Fruit fly (Drosophila melanogaster) whole organism, embryonic: ENCODE data around the gene Cdc16.

ENCODE experiments used
- Atf-2 ChIP-seq: fragments of 200-800 bp; sonication (Bioruptor generic); optimal IDR thresholded peaks from 2 replicates; lab custom pipeline; 2016; ENCODE audit warnings: missing biosample characterization, missing genetic modification characterization
- C15 ChIP-seq: fragments of 200-800 bp; sonication (Bioruptor generic); IDR thresholded peaks from 3 replicates; pipeline ENCODE4 v1.3.6; 2022; ENCODE audit warnings: missing biosample characterization, missing genetic modification characterization
- CG10462 ChIP-seq: fragments of 200-800 bp; sonication (Bioruptor generic); optimal IDR thresholded peaks from 2 replicates; lab custom pipeline; 2016; ENCODE audit warnings: missing biosample characterization, missing genetic modification characterization
- CG12942 ChIP-seq: fragments of 200-800 bp; sonication (Bioruptor generic); optimal IDR thresholded peaks from 3 replicates; lab custom pipeline; 2016; ENCODE audit warnings: missing biosample characterization, missing genetic modification characterization
- CG15073 ChIP-seq: fragments of 200-800 bp; sonication (Bioruptor generic); optimal IDR thresholded peaks from 2 replicates; lab custom pipeline; 2016; ENCODE audit warnings: missing biosample characterization, missing genetic modification characterization
- CG15696 ChIP-seq: fragments of 200-800 bp; sonication (Bioruptor generic); optimal IDR thresholded peaks from 2 replicates; lab custom pipeline; 2019; ENCODE audit warnings: missing biosample characterization, mild to moderate bottlenecking, missing genetic modification characterization, moderate library complexity
- CG16813 ChIP-seq: fragments of 200-800 bp; sonication (Bioruptor generic); IDR thresholded peaks from 3 replicates; pipeline ENCODE4 v1.3.6; 2022; ENCODE audit warnings: missing biosample characterization, missing genetic modification characterization; ENCODE audit not compliant: partially characterized antibody
- CG16815 ChIP-seq: fragments of 200-800 bp; sonication (Bioruptor generic); optimal IDR thresholded peaks from 3 replicates; lab custom pipeline; 2017; ENCODE audit warnings: missing biosample characterization, mild to moderate bottlenecking, missing genetic modification characterization
- CG17612 ChIP-seq: fragments of 200-800 bp; sonication (Bioruptor generic); IDR thresholded peaks from 2 replicates; pipeline ENCODE4 v1.3.6; 2022; ENCODE audit warnings: missing biosample characterization, missing genetic modification characterization
- CG18011 ChIP-seq: fragments of 200-800 bp; sonication (Bioruptor generic); optimal IDR thresholded peaks from 2 replicates; lab custom pipeline; 2017; ENCODE audit warnings: missing biosample characterization, missing genetic modification characterization, mild to moderate bottlenecking, moderate library complexity, missing genotype
- CG18262 ChIP-seq: fragments of 200-800 bp; optimal IDR thresholded peaks from 3 replicates; lab custom pipeline; 2019; ENCODE audit warnings: missing biosample characterization, mild to moderate bottlenecking, missing genetic modification characterization, moderate library complexity
- CG2678 ChIP-seq: fragments of 200-800 bp; sonication (Bioruptor generic); optimal IDR thresholded peaks from 3 replicates; lab custom pipeline; 2019; ENCODE audit warnings: missing biosample characterization, mild to moderate bottlenecking, missing genetic modification characterization, moderate library complexity
- CG2712 ChIP-seq: fragments of 200-800 bp; optimal IDR thresholded peaks from 3 replicates; lab custom pipeline; 2019; ENCODE audit warnings: missing biosample characterization, mild to moderate bottlenecking, missing genetic modification characterization, moderate library complexity
- CG2875 ChIP-seq: fragments of 200-800 bp; sonication (Bioruptor generic); optimal IDR thresholded peaks from 2 replicates; lab custom pipeline; 2017; ENCODE audit warnings: missing biosample characterization, mild to moderate bottlenecking, missing genetic modification characterization, missing genetic modification reagents
- CG4424 ChIP-seq: fragments of 200-800 bp; sonication (Bioruptor generic); optimal IDR thresholded peaks from 3 replicates; lab custom pipeline; 2016; ENCODE audit warnings: missing biosample characterization, missing genetic modification characterization
- CG4707 ChIP-seq: fragments of 200-800 bp; sonication (Bioruptor generic); optimal IDR thresholded peaks from 2 replicates; lab custom pipeline; 2018; ENCODE audit warnings: missing biosample characterization, mild to moderate bottlenecking, missing genetic modification characterization, moderate library complexity
- CG4730 ChIP-seq: fragments of 200-800 bp; sonication (Bioruptor generic); IDR thresholded peaks from 2 replicates; pipeline ENCODE4 v1.3.6; 2022; ENCODE audit warnings: missing biosample characterization, missing genetic modification characterization
- CG7556 ChIP-seq: fragments of 200-800 bp; sonication (Bioruptor generic); optimal IDR thresholded peaks from 2 replicates; lab custom pipeline; 2017; ENCODE audit warnings: missing biosample characterization, mild to moderate bottlenecking, missing genetic modification characterization
- CG7786 ChIP-seq: fragments of 200-800 bp; sonication (Bioruptor generic); optimal IDR thresholded peaks from 2 replicates; lab custom pipeline; 2016; ENCODE audit warnings: missing biosample characterization, missing genetic modification characterization
- CG7987 ChIP-seq: fragments of 200-800 bp; sonication (Bioruptor generic); optimal IDR thresholded peaks from 2 replicates; lab custom pipeline; 2018; ENCODE audit warnings: missing biosample characterization, mild to moderate bottlenecking, missing genetic modification characterization, moderate library complexity
- CG8388 ChIP-seq: fragments of 200-800 bp; sonication (Bioruptor generic); optimal IDR thresholded peaks from 2 replicates; lab custom pipeline; 2019; ENCODE audit warnings: missing biosample characterization, mild to moderate bottlenecking, missing genetic modification characterization, moderate library complexity
- CG8765 ChIP-seq: fragments of 200-800 bp; sonication (Bioruptor generic); IDR thresholded peaks from 2 replicates; pipeline ENCODE4 v1.3.6; 2022; ENCODE audit warnings: missing biosample characterization, missing genetic modification characterization
- CG9437 ChIP-seq: fragments of 200-800 bp; sonication (Bioruptor generic); optimal IDR thresholded peaks from 2 replicates; lab custom pipeline; 2018; ENCODE audit warnings: missing biosample characterization, mild to moderate bottlenecking, missing genetic modification characterization
- CoRest ChIP-seq: fragments of 200-800 bp; sonication (Bioruptor generic); optimal IDR thresholded peaks from 3 replicates; lab custom pipeline; 2018; ENCODE audit warnings: missing biosample characterization, mild to moderate bottlenecking, missing genetic modification characterization, moderate library complexity
- Ets65A ChIP-seq: fragments of 200-800 bp; sonication (Bioruptor generic); peaks from one replicate; lab custom pipeline; 2016; ENCODE audit warnings: missing biosample characterization, missing genetic modification characterization
- HLH54F ChIP-seq: fragments of 200-800 bp; sonication (Bioruptor generic); optimal IDR thresholded peaks from 3 replicates; lab custom pipeline; 2016; ENCODE audit warnings: missing biosample characterization, missing genetic modification characterization
- Hsf ChIP-seq: fragments of 200-800 bp; sonication (Bioruptor generic); optimal IDR thresholded peaks from 3 replicates; lab custom pipeline; 2016; ENCODE audit warnings: missing biosample characterization, missing genetic modification characterization
- NC2α ChIP-seq: fragments of 200-800 bp; sonication (Bioruptor generic); optimal IDR thresholded peaks from 2 replicates; lab custom pipeline; 2016; ENCODE audit warnings: missing biosample characterization, missing genetic modification characterization
- Rx ChIP-seq: fragments of 200-800 bp; sonication (Bioruptor generic); IDR thresholded peaks from 2 replicates; pipeline ENCODE4 v1.3.6; 2022; ENCODE audit warnings: missing biosample characterization, missing genetic modification characterization
- ab ChIP-seq: fragments of 200-800 bp; sonication (Bioruptor generic); optimal IDR thresholded peaks from 2 replicates; lab custom pipeline; 2016; ENCODE audit warnings: missing biosample characterization, missing genetic modification characterization
- ac ChIP-seq: fragments of 200-800 bp; sonication (Bioruptor generic); optimal IDR thresholded peaks from 3 replicates; lab custom pipeline; 2017; ENCODE audit warnings: missing biosample characterization, mild to moderate bottlenecking, missing genetic modification characterization
- ap ChIP-seq: fragments of 200-800 bp; sonication (Bioruptor generic); IDR thresholded peaks from 2 replicates; pipeline ENCODE4 v1.3.6; 2022; ENCODE audit warnings: missing biosample characterization, missing genetic modification characterization
- ash1 ChIP-seq: fragments of 200-800 bp; sonication (Bioruptor generic); optimal IDR thresholded peaks from 2 replicates; lab custom pipeline; 2018; ENCODE audit warnings: missing biosample characterization, mild to moderate bottlenecking, missing genetic modification characterization
- cas ChIP-seq: fragments of 200-800 bp; sonication (Bioruptor generic); IDR thresholded peaks from 2 replicates; pipeline ENCODE4 v1.3.6; 2022; ENCODE audit warnings: missing biosample characterization, missing genetic modification characterization
- croc ChIP-seq: fragments of 200-800 bp; sonication (Bioruptor generic); conservative IDR thresholded peaks from 3 replicates; pipeline ENCODE4 v1.3.6; 2022; ENCODE audit warnings: missing biosample characterization, missing genetic modification characterization
- gsb-n ChIP-seq: fragments of 200-800 bp; sonication (Bioruptor generic); optimal IDR thresholded peaks from 3 replicates; lab custom pipeline; 2018; ENCODE audit warnings: missing biosample characterization, mild to moderate bottlenecking, missing genetic modification characterization
- hbn ChIP-seq: fragments of 200-800 bp; sonication (Bioruptor generic); IDR thresholded peaks from 2 replicates; pipeline ENCODE4 v1.3.6; 2022; ENCODE audit warnings: missing biosample characterization, missing genetic modification characterization; ENCODE audit not compliant: partially characterized antibody
- nmo ChIP-seq: fragments of 200-800 bp; sonication (Bioruptor generic); optimal IDR thresholded peaks from 2 replicates; lab custom pipeline; 2018; ENCODE audit warnings: missing biosample characterization, mild to moderate bottlenecking, missing genetic modification characterization, moderate library complexity
- oc ChIP-seq: fragments of 200-800 bp; sonication (Bioruptor generic); optimal IDR thresholded peaks from 2 replicates; lab custom pipeline; 2018; ENCODE audit warnings: missing biosample characterization, mild to moderate bottlenecking, missing genetic modification characterization, moderate library complexity
- p53 ChIP-seq: fragments of 200-800 bp; sonication (Bioruptor generic); optimal IDR thresholded peaks from 2 replicates; lab custom pipeline; 2016; ENCODE audit warnings: missing biosample characterization, missing genetic modification characterization
- peb ChIP-seq: fragments of 200-800 bp; sonication (Bioruptor generic); IDR thresholded peaks from 2 replicates; pipeline ENCODE4 v1.3.6; 2022; ENCODE audit warnings: missing biosample characterization, missing genetic modification characterization
- salm ChIP-seq: fragments of 200-800 bp; sonication (Bioruptor generic); optimal IDR thresholded peaks from 2 replicates; lab custom pipeline; 2018; ENCODE audit warnings: missing biosample characterization, mild to moderate bottlenecking, missing genetic modification characterization
- sc ChIP-seq, 3 experiments: fragments of >200 bp in 2 of 3; fragments of 200-800 bp in 1 of 3; sonication (Bioruptor generic) in 1 of 3; optimal IDR thresholded peaks; 2 replicates in 2 of 3; 3 replicates in 1 of 3; lab custom pipeline; 2017; ENCODE audit warnings: mild to moderate bottlenecking in 1 of 3, missing biosample characterization in 1 of 3, missing genetic modification characterization in 1 of 3, missing genetic modification reagents in 1 of 3
- sisA ChIP-seq: fragments of 200-800 bp; sonication (Bioruptor generic); IDR thresholded peaks from 2 replicates; pipeline ENCODE4 v1.3.6; 2022; ENCODE audit warnings: missing biosample characterization, missing genetic modification characterization
- twi ChIP-seq: fragments of 200-800 bp; optimal IDR thresholded peaks from 2 replicates; lab custom pipeline; 2019; ENCODE audit warnings: missing biosample characterization, mild to moderate bottlenecking, missing genetic modification characterization, moderate library complexity
- tx ChIP-seq: fragments of 200-800 bp; sonication (Bioruptor generic); optimal IDR thresholded peaks from 2 replicates; lab custom pipeline; 2016; ENCODE audit warnings: missing biosample characterization, missing genetic modification characterization

The Cdc16 gene

dm6 chr3R:23300091-23300918, 19.3 kb downstream of the Cdc16 start (continued):
- TF ChIP-seq CG7987 (no peak), CG4707 (peak; percentile 2), p53 (GFP tag; lab: Kevin White, UChicago) (no peak), CoRest (tag; lab: Kevin White, UChicago) (peak; percentile 37), CG2712 (tag; lab: Kevin White, UChicago) (peak; percentile 63), CG12942 (GFP tag; lab: Kevin White, UChicago) (peak; percentile 6), CG15073 (no peak), CG2678 (tag; lab: Kevin White, UChicago) (peak; percentile 17), CG2875 (GFP tag; lab: Kevin White, UChicago) (peak; percentile 32), HLH54F (no peak), peb (no peak), Ets65A (GFP tag; lab: Kevin White, UChicago) (no peak), sc (optimal IDR thresholded peaks at IDR 0.05; lab: Kevin White, UChicago) (no peak), sc (GFP tag; optimal IDR thresholded peaks at IDR 0.05; lab: Kevin White, UChicago) (peak; percentile 34), cas (GFP tag; lab: Robert Waterston, UW) (no peak), tx (GFP tag; lab: Kevin White, UChicago) (peak; percentile 27), CG4424 (peak; percentile 48), CG16813 (GFP tag; lab: Robert Waterston, UW) (no peak), nmo (GFP tag; lab: Kevin White, UChicago) (no peak), twi (tag; lab: Kevin White, UChicago) (peak; percentile 95), Rx (GFP tag; lab: Robert Waterston, UW) (no peak), oc (tag; lab: Kevin White, UChicago) (peak; percentile 16), CG4730 (GFP tag; lab: Robert Waterston, UW) (no peak), croc (GFP tag; lab: Robert Waterston, UW) (no peak; the same call in 2 of the 3 replicates), sisA (GFP tag; lab: Robert Waterston, UW) (no peak), salm (tag; lab: Kevin White, UChicago) (no peak), ap (GFP tag; lab: Robert Waterston, UW) (0 out of 2 replicates have a peak, but pooled peaks have one; percentile 17), CG15696 (tag; lab: Kevin White, UChicago) (peak; percentile 48), hbn (GFP tag; lab: Robert Waterston, UW) (no peak), CG18011 (GFP tag; lab: Kevin White, UChicago) (no peak), ab (GFP tag; lab: Kevin White, UChicago) (no peak), CG16815 (peak; percentile 70), CG7786 (GFP tag; lab: Kevin White, UChicago) (peak; percentile 20), CG10462 (GFP tag; lab: Kevin White, UChicago) (peak; percentile 38), Hsf (GFP tag; lab: Kevin White, UChicago) (peak; percentile 53), C15 (GFP tag; lab: Robert Waterston, UW) (no peak), ac (peak; percentile 65), NC2α (GFP tag; lab: Kevin White, UChicago) (no peak), CG7556 (GFP tag; lab: Kevin White, UChicago) (peak; percentile 46), CG17612 (GFP tag; lab: Robert Waterston, UW) (no peak), CG8388 (GFP tag; lab: Kevin White, UChicago) (peak; percentile 62), ash1 (GFP tag; lab: Kevin White, UChicago) (no peak), Atf-2 (GFP tag; lab: Kevin White, UChicago) (peak; percentile 10), gsb-n (peak; percentile 64), CG18262 (tag; lab: Kevin White, UChicago) (peak; percentile 60), CG8765 (GFP tag; lab: Robert Waterston, UW) (peak; percentile 74), CG9437 (GFP tag; lab: Kevin White, UChicago) (peak; percentile 24)
